Worm (Caenorhabditis elegans) whole organism, early embryonic: ENCODE results near the gene ttr-7.

Experiments
- B0310.2 ChIP-seq: sonication (generic microtip); optimal IDR thresholded peaks from 2 replicates; lab custom pipeline; 2016; ENCODE audit warnings: mild to moderate bottlenecking, missing genetic modification characterization, missing compliant biosample characterization
- F13C5.2 ChIP-seq: sonication (generic microtip); optimal IDR thresholded peaks from 2 replicates; lab custom pipeline; 2017; ENCODE audit warnings: mild to moderate bottlenecking, missing genetic modification characterization, inconsistent platforms, missing compliant biosample characterization
- aly-1 ChIP-seq: sonication (generic microtip); optimal IDR thresholded peaks from 2 replicates; lab custom pipeline; 2016; ENCODE audit warnings: missing genetic modification characterization, missing compliant biosample characterization
- ama-1 ChIP-seq: fragments of 150-350 bp; optimal IDR thresholded peaks from 2 replicates; lab custom pipeline; 2014
- ceh-13 ChIP-seq: fragments of 200-800 bp; sonication (Bioruptor generic); optimal IDR thresholded peaks from 2 replicates; lab custom pipeline; 2018; ENCODE audit warnings: mild to moderate bottlenecking, missing genetic modification characterization, missing compliant biosample characterization
- ceh-36 ChIP-seq: sonication (generic microtip); optimal IDR thresholded peaks from 2 replicates; lab custom pipeline; 2016; ENCODE audit warnings: missing genetic modification characterization, inconsistent platforms, missing compliant biosample characterization
- ets-7 ChIP-seq: sonication (generic microtip); optimal IDR thresholded peaks from 2 replicates; lab custom pipeline; 2016; ENCODE audit warnings: missing genotype, missing genetic modification characterization, missing compliant biosample characterization
- flt-1 ChIP-seq: fragments of 200-800 bp; sonication (Bioruptor generic); IDR thresholded peaks from 2 replicates; pipeline ENCODE4 v1.3.6; 2022; ENCODE audit warnings: missing genetic modification characterization, missing compliant biosample characterization
- hmbx-1 ChIP-seq: sonication (generic microtip); optimal IDR thresholded peaks from 2 replicates; lab custom pipeline; 2016; ENCODE audit warnings: mild to moderate bottlenecking, missing genetic modification characterization, missing compliant biosample characterization
- hmg-4 ChIP-seq: fragments of 200-800 bp; sonication (Bioruptor generic); optimal IDR thresholded peaks from 2 replicates; lab custom pipeline; 2018; ENCODE audit warnings: mild to moderate bottlenecking, missing genetic modification characterization, missing compliant biosample characterization
- hnd-1 ChIP-seq: sonication (generic microtip); optimal IDR thresholded peaks from 2 replicates; lab custom pipeline; 2016; ENCODE audit warnings: missing genetic modification characterization, missing compliant biosample characterization
- pes-1 ChIP-seq: fragments of 200-800 bp; sonication (Bioruptor generic); IDR thresholded peaks from 2 replicates; pipeline ENCODE4 v1.3.6; 2022; ENCODE audit warnings: missing genetic modification reagents, missing genetic modification characterization, missing compliant biosample characterization
- scrt-1 ChIP-seq: fragments of 200-800 bp; sonication (Bioruptor generic); IDR thresholded peaks from 2 replicates; pipeline ENCODE4 v1.3.6; 2022; ENCODE audit warnings: missing genetic modification characterization, missing compliant biosample characterization
- sea-1 ChIP-seq: fragments of 200-800 bp; sonication (Bioruptor generic); conservative IDR thresholded peaks from 2 replicates; pipeline ENCODE4 v1.3.6; 2022; ENCODE audit warnings: missing genetic modification characterization, missing compliant biosample characterization
- tbx-11 ChIP-seq: fragments of 200-800 bp; sonication (Bioruptor generic); IDR thresholded peaks from 2 replicates; pipeline ENCODE4 v1.3.6; 2022; ENCODE audit warnings: missing genetic modification characterization, missing compliant biosample characterization
- tbx-37 ChIP-seq: fragments of 200-800 bp; sonication (Bioruptor generic); conservative IDR thresholded peaks from 2 replicates; pipeline ENCODE4 v1.3.6; 2022; ENCODE audit warnings: missing genetic modification reagents, missing genetic modification characterization, missing compliant biosample characterization
- tra-4 ChIP-seq: sonication (generic microtip); optimal IDR thresholded peaks from 2 replicates; lab custom pipeline; 2017; ENCODE audit warnings: missing genetic modification characterization, missing compliant biosample characterization

ttr-7 gene

ce11 chrIII:611900-612299 is 6.1 kb downstream of the ttr-7 start:
- TF ChIP-seq tra-4 (no peak), pes-1 (GFP tag; lab: Robert Waterston, UW) (no peak), hmbx-1 (no peak), scrt-1 (GFP tag; lab: Robert Waterston, UW) (no peak), F13C5.2 (tag; lab: Kevin White, UChicago) (no peak), ceh-13 (GFP tag; lab: Kevin White, UChicago) (no peak), ets-7 (no peak), flt-1 (GFP tag; lab: Robert Waterston, UW) (no peak), hmg-4 (GFP tag; lab: Kevin White, UChicago) (no peak), tbx-37 (GFP tag; lab: Robert Waterston, UW) (no peak), ceh-36 (no peak)

- no peak for TF ChIP-seq pes-1 (GFP tag; lab: Robert Waterston, UW)
- TF ChIP-seq hmg-4 (GFP tag; lab: Kevin White, UChicago), result no peak
- TF ChIP-seq hnd-1, result no peak
- no peak for TF ChIP-seq ama-1 (lab: Kevin White, UChicago)
- TF ChIP-seq aly-1, result no peak
- no peak for TF ChIP-seq sea-1
- TF ChIP-seq flt-1 (GFP tag; lab: Robert Waterston, UW), result no peak
- no peak for TF ChIP-seq ceh-13 (GFP tag; lab: Kevin White, UChicago)
- TF ChIP-seq B0310.2 (tag; lab: Kevin White, UChicago), result no peak
- no peak for TF ChIP-seq ceh-36
- TF ChIP-seq ets-7, result no peak
Observed at ce11 chrIII:612759-613158, 7.0 kb downstream of the ttr-7 start.

ce11 chrIII:614447-614846 is 8.6 kb downstream of the ttr-7 start, which contains the start of gene T19C3.3:
TSS of gene T19C3.3 (minus strand) at chrIII:614547.
- no peak for TF ChIP-seq F13C5.2 (tag; lab: Kevin White, UChicago)
- no peak for TF ChIP-seq sea-1
- TF ChIP-seq hmbx-1, result no peak

ce11 chrIII:617467-617866 is 11.7 kb downstream of the ttr-7 start, which contains the start of gene T19C3.2:
TSS of gene T19C3.2 (minus strand) at chrIII:617567.
- no peak for TF ChIP-seq aly-1
- no peak for TF ChIP-seq B0310.2 (tag; lab: Kevin White, UChicago)
- no peak for TF ChIP-seq sea-1
- TF ChIP-seq hnd-1, result no peak
- TF ChIP-seq flt-1 (GFP tag; lab: Robert Waterston, UW), result no peak
- TF ChIP-seq scrt-1 (GFP tag; lab: Robert Waterston, UW), result no peak
- no peak for TF ChIP-seq F13C5.2 (tag; lab: Kevin White, UChicago)
- no peak for TF ChIP-seq tra-4
- no peak for TF ChIP-seq tbx-11
- no peak for TF ChIP-seq pes-1 (GFP tag; lab: Robert Waterston, UW)
- TF ChIP-seq ceh-36, result no peak
- no peak for TF ChIP-seq ceh-13 (GFP tag; lab: Kevin White, UChicago)
- no peak for TF ChIP-seq ama-1 (lab: Kevin White, UChicago)
- no peak for TF ChIP-seq tbx-37 (GFP tag; lab: Robert Waterston, UW)
- no peak for TF ChIP-seq hmbx-1
- no peak for TF ChIP-seq hmg-4 (GFP tag; lab: Kevin White, UChicago)

ce11 chrIII:620204-620718 is 14.5 kb downstream of the ttr-7 start, which contains the start of gene T19C3.4:
TSS of gene T19C3.4 (minus strand) at chrIII:620254.
- TF ChIP-seq hmg-4 (GFP tag; lab: Kevin White, UChicago), result no peak
- no peak for TF ChIP-seq pes-1 (GFP tag; lab: Robert Waterston, UW)
- no peak for TF ChIP-seq hnd-1
- TF ChIP-seq ceh-36, result no peak

ce11 chrIII:623754-624153 is 17.9 kb downstream of the ttr-7 start:
- TF ChIP-seq F13C5.2 (tag; lab: Kevin White, UChicago), result peak; percentile 54
- TF ChIP-seq B0310.2 (tag; lab: Kevin White, UChicago), result no peak
- TF ChIP-seq hmg-4 (GFP tag; lab: Kevin White, UChicago), result peak; percentile 71
- no peak for TF ChIP-seq ceh-36
- no peak for TF ChIP-seq scrt-1 (GFP tag; lab: Robert Waterston, UW)
- no peak for TF ChIP-seq ama-1 (lab: Kevin White, UChicago)
- TF ChIP-seq sea-1, result no peak
- no peak for TF ChIP-seq tra-4

DNA sequence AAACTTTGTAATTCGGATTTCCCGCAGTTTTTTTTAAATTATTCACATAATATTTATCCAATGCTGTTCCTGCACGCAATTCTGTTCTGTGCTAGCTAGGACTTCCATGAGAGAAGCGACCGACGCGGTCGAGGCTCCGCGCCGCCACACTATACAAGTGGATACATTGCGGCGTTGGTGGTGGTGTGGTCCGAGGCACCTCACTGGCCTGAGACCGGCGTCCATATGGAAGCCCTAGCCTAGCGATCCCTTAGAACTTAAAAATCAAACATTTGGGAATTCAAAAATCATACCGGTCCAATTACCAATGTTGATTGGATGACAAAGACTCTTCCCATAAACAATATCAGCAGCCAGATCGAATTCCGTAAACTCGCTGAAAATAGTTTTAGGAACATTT is 20.3 kb downstream of the ttr-7 start:
- TF ChIP-seq aly-1 (no peak), B0310.2 (tag; lab: Kevin White, UChicago) (no peak), tbx-11 (no peak), hnd-1 (no peak), ama-1 (lab: Kevin White, UChicago) (no peak), pes-1 (GFP tag; lab: Robert Waterston, UW) (no peak), F13C5.2 (tag; lab: Kevin White, UChicago) (no peak), flt-1 (GFP tag; lab: Robert Waterston, UW) (no peak), hmbx-1 (no peak), tra-4 (no peak), scrt-1 (GFP tag; lab: Robert Waterston, UW) (no peak), tbx-37 (GFP tag; lab: Robert Waterston, UW) (no peak), sea-1 (no peak), hmg-4 (GFP tag; lab: Kevin White, UChicago) (no peak), ceh-13 (GFP tag; lab: Kevin White, UChicago) (no peak), ceh-36 (no peak), ets-7 (no peak)

DNA sequence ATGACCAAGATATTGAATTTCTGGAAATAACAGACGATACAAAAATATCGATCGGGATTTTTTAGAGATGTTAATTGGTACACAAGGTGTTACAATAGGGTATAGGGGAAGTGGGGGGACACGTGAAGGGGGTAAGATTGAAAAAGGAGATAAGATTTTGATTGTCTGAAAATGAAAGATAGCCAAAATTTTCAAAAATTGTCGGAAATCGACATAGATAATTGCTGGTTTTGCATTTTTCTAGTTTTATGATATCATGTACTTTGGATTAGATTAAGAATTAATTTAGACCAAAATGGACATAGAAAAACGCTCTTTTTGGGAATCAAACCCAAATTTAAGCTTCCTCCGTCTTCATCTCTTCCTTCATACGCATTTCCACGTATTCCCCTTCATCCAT is 22.0 kb downstream of the ttr-7 start, which contains the start of gene T19C3.5:
Gene T19C3.5, minus strand, starts transcription at position 101 of the 400 bp plus-strand sequence.
- TF ChIP-seq aly-1 (no peak), flt-1 (GFP tag; lab: Robert Waterston, UW) (no peak), scrt-1 (GFP tag; lab: Robert Waterston, UW) (no peak), B0310.2 (tag; lab: Kevin White, UChicago) (no peak), hnd-1 (no peak)
